Worm (Caenorhabditis elegans) whole organism, L1 larva: ENCODE data around the gene cutl-29.

Source experiments
- C34B4.2 ChIP-seq: sonication (generic microtip); optimal IDR thresholded peaks from 2 replicates; lab custom pipeline; 2017; ENCODE audit warnings: mild to moderate bottlenecking, missing genetic modification characterization, missing compliant biosample characterization
- ama-1 ChIP-seq: fragments of 150-350 bp; optimal IDR thresholded peaks from 2 replicates; lab custom pipeline; 2014
- blmp-1 ChIP-seq: fragments of 150-350 bp; optimal IDR thresholded peaks from 2 replicates; lab custom pipeline; 2014; ENCODE audit warnings: missing biosample characterization, missing genetic modification characterization
- ceh-63 ChIP-seq: fragments of 200-800 bp; sonication (Bioruptor generic); optimal IDR thresholded peaks from 2 replicates; lab custom pipeline; 2018; ENCODE audit warnings: mild to moderate bottlenecking, missing genetic modification characterization, missing compliant biosample characterization
- ceh-82 ChIP-seq, 3 experiments: fragments of 150-350 bp in 1 of 3; sonication (generic microtip) in 2 of 3; optimal IDR thresholded peaks; 2 replicates each; lab custom pipeline; 2014 to 2017; ENCODE audit warnings: missing biosample characterization in 3 of 3, missing genetic modification characterization in 3 of 3
- ces-1 ChIP-seq: fragments of 150-350 bp; optimal IDR thresholded peaks from 2 replicates; lab custom pipeline; 2014; ENCODE audit warnings: missing biosample characterization, missing genetic modification reagents, missing genetic modification characterization
- efl-1 ChIP-seq, 4 experiments: fragments of 150-350 bp; optimal IDR thresholded peaks in 3 of 4; peaks in 1 of 4; 1 replicate in 1 of 4; 2 replicates in 3 of 4; lab custom pipeline; 2014; ENCODE audit warnings: missing biosample characterization in 2 of 4, missing genetic modification characterization in 2 of 4, missing genetic modification reagents in 2 of 4
- egl-13 ChIP-seq: sonication (generic microtip); optimal IDR thresholded peaks from 2 replicates; lab custom pipeline; 2016; ENCODE audit warnings: missing genotype, missing genetic modification reagents, missing genetic modification characterization, missing compliant biosample characterization
- elt-2 ChIP-seq: sonication (generic microtip); optimal IDR thresholded peaks from 2 replicates; lab custom pipeline; 2016; ENCODE audit warnings: missing genetic modification characterization, mild to moderate bottlenecking, inconsistent platforms, missing compliant biosample characterization, missing genetic modification reagents
- ets-5 ChIP-seq: fragments of 200-800 bp; sonication (Bioruptor generic); IDR thresholded peaks from 2 replicates; pipeline ENCODE4 v1.3.6; 2022; ENCODE audit warnings: missing genetic modification characterization, missing compliant biosample characterization
- fkh-10 ChIP-seq: sonication (generic microtip); optimal IDR thresholded peaks from 2 replicates; lab custom pipeline; 2017; ENCODE audit warnings: missing biosample characterization, missing genetic modification reagents, missing genetic modification characterization
- fkh-8 ChIP-seq: sonication (generic microtip); optimal IDR thresholded peaks from 2 replicates; lab custom pipeline; 2016; ENCODE audit warnings: mild to moderate bottlenecking, missing genetic modification characterization, missing compliant biosample characterization
- grh-1 ChIP-seq: fragments of 200-800 bp; sonication (Bioruptor generic); IDR thresholded peaks from 2 replicates; pipeline ENCODE4 v1.3.6; 2022; ENCODE audit warnings: missing genetic modification reagents, missing genetic modification characterization, missing compliant biosample characterization
- hlh-17 ChIP-seq: fragments of 200-800 bp; sonication (Bioruptor generic); optimal IDR thresholded peaks from 2 replicates; lab custom pipeline; 2018; ENCODE audit warnings: missing genetic modification characterization, mild to moderate bottlenecking, missing compliant biosample characterization, moderate library complexity, borderline replicate concordance
- hlh-4 ChIP-seq: sonication (generic microtip); optimal IDR thresholded peaks from 2 replicates; lab custom pipeline; 2016; ENCODE audit warnings: mild to moderate bottlenecking, missing genetic modification characterization, missing compliant biosample characterization
- irx-1 ChIP-seq: sonication (generic microtip); optimal IDR thresholded peaks from 2 replicates; lab custom pipeline; 2016; ENCODE audit warnings: missing genetic modification characterization, missing compliant biosample characterization
- lin-13 ChIP-seq: fragments of 150-350 bp; optimal IDR thresholded peaks from 2 replicates; lab custom pipeline; 2014; ENCODE audit warnings: missing biosample characterization, missing genetic modification reagents, missing genetic modification characterization
- lin-14 ChIP-seq: fragments of 200-800 bp; sonication (Bioruptor generic); optimal IDR thresholded peaks from 2 replicates; lab custom pipeline; 2018; ENCODE audit warnings: mild to moderate bottlenecking, missing genetic modification characterization, moderate library complexity, missing compliant biosample characterization
- lin-39 ChIP-seq: fragments of 150-350 bp; optimal IDR thresholded peaks from 2 replicates; lab custom pipeline; 2014; ENCODE audit warnings: missing biosample characterization, missing genetic modification reagents, missing genetic modification characterization
- lir-3 ChIP-seq: sonication (generic microtip); optimal IDR thresholded peaks from 2 replicates; lab custom pipeline; 2016; ENCODE audit warnings: mild to moderate bottlenecking, missing genetic modification characterization, moderate library complexity, missing compliant biosample characterization; ENCODE audit not compliant: poor library complexity
- mab-9 ChIP-seq: fragments of 200-800 bp; sonication (Bioruptor generic); IDR thresholded peaks from 2 replicates; pipeline ENCODE4 v1.3.6; 2022; ENCODE audit warnings: missing genetic modification reagents, missing genetic modification characterization, missing compliant biosample characterization
- mef-2 ChIP-seq: fragments of 150-350 bp; optimal IDR thresholded peaks from 2 replicates; lab custom pipeline; 2014; ENCODE audit warnings: missing biosample characterization, missing genetic modification characterization
- mep-1 ChIP-seq: fragments of 150-350 bp; optimal IDR thresholded peaks from 2 replicates; lab custom pipeline; 2014; ENCODE audit warnings: missing biosample characterization, missing genetic modification characterization
- nhr-11 ChIP-seq: fragments of 150-350 bp; optimal IDR thresholded peaks from 2 replicates; lab custom pipeline; 2014; ENCODE audit warnings: missing biosample characterization, missing genetic modification characterization
- nhr-28 ChIP-seq: fragments of 150-350 bp; optimal IDR thresholded peaks from 2 replicates; lab custom pipeline; 2014; ENCODE audit warnings: missing biosample characterization, missing genetic modification characterization
- nhr-71 ChIP-seq: sonication (generic microtip); optimal IDR thresholded peaks from 2 replicates; lab custom pipeline; 2016; ENCODE audit warnings: mild to moderate bottlenecking, missing genetic modification characterization, moderate library complexity, missing compliant biosample characterization
- nhr-76 ChIP-seq: sonication (generic microtip); optimal IDR thresholded peaks from 2 replicates; lab custom pipeline; 2017; ENCODE audit warnings: missing biosample characterization, missing genetic modification characterization
- nhr-85 ChIP-seq: sonication (generic microtip); peaks from one replicate; lab custom pipeline; 2016; ENCODE audit warnings: missing genetic modification characterization, inconsistent platforms, missing compliant biosample characterization
- nhr-90 ChIP-seq: sonication (generic microtip); optimal IDR thresholded peaks from 2 replicates; lab custom pipeline; 2016; ENCODE audit warnings: mild to moderate bottlenecking, missing genetic modification characterization, missing compliant biosample characterization; ENCODE audit not compliant: poor library complexity
- pax-3 ChIP-seq: fragments of 200-800 bp; sonication (Bioruptor generic); optimal IDR thresholded peaks from 2 replicates; lab custom pipeline; 2018; ENCODE audit warnings: mild to moderate bottlenecking, missing genetic modification characterization, moderate library complexity, missing compliant biosample characterization
- pqm-1 ChIP-seq: sonication (generic microtip); optimal IDR thresholded peaks from 3 replicates; lab custom pipeline; 2017; ENCODE audit warnings: missing biosample characterization, missing genetic modification characterization
- rnt-1 ChIP-seq: sonication (generic microtip); optimal IDR thresholded peaks from 2 replicates; lab custom pipeline; 2016; ENCODE audit warnings: mild to moderate bottlenecking, missing genetic modification characterization, moderate library complexity, missing compliant biosample characterization
- skn-1 ChIP-seq: fragments of 150-350 bp; optimal IDR thresholded peaks from 2 replicates; lab custom pipeline; 2014; ENCODE audit warnings: missing biosample characterization, missing genetic modification characterization
- snpc-4 ChIP-seq: fragments of 150-350 bp; optimal IDR thresholded peaks from 2 replicates; lab custom pipeline; 2014; ENCODE audit warnings: missing biosample characterization, missing genetic modification characterization
- snu-23 ChIP-seq: sonication (generic microtip); optimal IDR thresholded peaks from 2 replicates; lab custom pipeline; 2016; ENCODE audit warnings: missing genetic modification characterization, missing compliant biosample characterization
- sup-37 ChIP-seq: fragments of 200-800 bp; sonication (Bioruptor generic); optimal IDR thresholded peaks from 2 replicates; lab custom pipeline; 2018; ENCODE audit warnings: mild to moderate bottlenecking, missing genetic modification characterization, missing compliant biosample characterization
- unc-30 ChIP-seq: sonication (generic microtip); optimal IDR thresholded peaks from 2 replicates; lab custom pipeline; 2017; ENCODE audit warnings: missing biosample characterization, missing genetic modification characterization
- unc-62 ChIP-seq: fragments of 150-350 bp; optimal IDR thresholded peaks from 2 replicates; lab custom pipeline; 2014; ENCODE audit warnings: missing biosample characterization, missing genetic modification reagents, missing genetic modification characterization
- unc-86 ChIP-seq: sonication (generic microtip); optimal IDR thresholded peaks from 2 replicates; lab custom pipeline; 2016; ENCODE audit warnings: missing genetic modification characterization, missing compliant biosample characterization
- vab-15 ChIP-seq: sonication (generic microtip); optimal IDR thresholded peaks from 2 replicates; lab custom pipeline; 2017; ENCODE audit warnings: missing genotype, mild to moderate bottlenecking, missing genetic modification characterization, missing compliant biosample characterization
- xbp-1 ChIP-seq: sonication (generic microtip); optimal IDR thresholded peaks from 2 replicates; lab custom pipeline; 2016; ENCODE audit warnings: missing genetic modification characterization, missing compliant biosample characterization
- zag-1 ChIP-seq: fragments of 150-350 bp; optimal IDR thresholded peaks from 2 replicates; lab custom pipeline; 2014; ENCODE audit warnings: missing biosample characterization, missing genetic modification characterization
- zip-4 ChIP-seq: fragments of 200-800 bp; sonication (Bioruptor generic); optimal IDR thresholded peaks from 2 replicates; lab custom pipeline; 2018; ENCODE audit warnings: mild to moderate bottlenecking, missing genetic modification characterization, moderate library complexity, missing compliant biosample characterization
- ztf-11 ChIP-seq, 2 experiments: sonication (generic microtip); optimal IDR thresholded peaks; 2 replicates each; lab custom pipeline; 2016 to 2017; ENCODE audit warnings: missing genetic modification characterization in 2 of 2, missing biosample characterization in 1 of 2, missing compliant biosample characterization in 1 of 2

cutl-29 gene

DNA sequence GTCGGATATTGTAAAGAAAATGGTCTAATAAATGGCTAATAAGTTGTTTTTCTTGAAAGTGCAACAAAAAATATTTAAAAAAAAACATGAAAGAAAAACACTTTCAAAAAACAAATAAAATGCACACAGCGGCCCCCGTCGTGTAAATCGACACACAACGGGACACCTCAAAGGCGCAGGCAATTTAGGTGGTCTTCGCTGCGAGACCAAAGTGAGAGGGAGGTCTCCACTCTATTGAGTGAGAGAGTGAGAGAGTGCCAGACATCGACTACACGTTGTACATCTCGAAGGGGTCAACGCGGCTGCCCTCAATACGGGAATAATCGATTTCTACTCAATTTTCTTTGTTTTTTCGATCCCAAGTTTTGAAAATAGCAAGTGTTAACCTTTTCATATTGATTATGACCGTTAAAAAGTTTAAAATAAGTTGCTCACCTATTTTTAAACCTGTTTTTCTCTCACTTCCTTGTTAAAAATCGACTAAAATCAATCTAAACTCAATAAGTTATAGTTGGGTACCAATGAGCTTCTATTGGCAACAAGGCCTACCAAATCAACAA lies 16.0 kb upstream of the cutl-29 start, which contains the start of gene sec-16A.2 (continued):
- TF ChIP-seq ceh-63 (no peak), lin-13 (GFP tag; lab: Kevin White, UChicago) (peak; percentile 61), nhr-11 (tag; lab: Kevin White, UChicago) (no peak), grh-1 (GFP tag; lab: Robert Waterston, UW) (no peak), ceh-82 (tag; optimal IDR thresholded peaks at IDR 0.05; lab: Kevin White, UChicago) (peak; percentile 42 to 67 (median 49)), mep-1 (peak; percentile 56), vab-15 (tag; lab: Kevin White, UChicago) (peak; percentile 67), nhr-71 (tag; lab: Kevin White, UChicago) (peak; percentile 75), lin-14 (GFP tag; lab: Kevin White, UChicago) (peak; percentile 90), pax-3 (tag; lab: Kevin White, UChicago) (no peak), hlh-17 (GFP tag; lab: Kevin White, UChicago) (no peak), zag-1 (no peak), unc-30 (tag; lab: Kevin White, UChicago) (no peak), mab-9 (GFP tag; lab: Robert Waterston, UW) (no peak), ces-1 (GFP tag; lab: Kevin White, UChicago) (no peak), mef-2 (tag; lab: Kevin White, UChicago) (no peak), hlh-4 (tag; lab: Kevin White, UChicago) (no peak), fkh-8 (tag; lab: Kevin White, UChicago) (peak; percentile 21), pqm-1 (tag; lab: Kevin White, UChicago) (no peak), ama-1 (lab: Kevin White, UChicago) (no peak), zip-4 (no peak), ets-5 (no peak), elt-2 (tag; lab: Kevin White, UChicago) (no peak), nhr-90 (tag; lab: Kevin White, UChicago) (peak; percentile 32), nhr-28 (tag; lab: Kevin White, UChicago) (no peak), nhr-76 (no peak), nhr-85 (peak; percentile 82), sup-37 (GFP tag; lab: Kevin White, UChicago) (no peak), unc-62 (GFP tag; lab: Kevin White, UChicago) (no peak), egl-13 (tag; lab: Kevin White, UChicago) (no peak), lin-39 (no peak), unc-86 (tag; lab: Kevin White, UChicago) (no peak)
- TF ChIP-seq, all 84 proteins: peak for 35

DNA sequence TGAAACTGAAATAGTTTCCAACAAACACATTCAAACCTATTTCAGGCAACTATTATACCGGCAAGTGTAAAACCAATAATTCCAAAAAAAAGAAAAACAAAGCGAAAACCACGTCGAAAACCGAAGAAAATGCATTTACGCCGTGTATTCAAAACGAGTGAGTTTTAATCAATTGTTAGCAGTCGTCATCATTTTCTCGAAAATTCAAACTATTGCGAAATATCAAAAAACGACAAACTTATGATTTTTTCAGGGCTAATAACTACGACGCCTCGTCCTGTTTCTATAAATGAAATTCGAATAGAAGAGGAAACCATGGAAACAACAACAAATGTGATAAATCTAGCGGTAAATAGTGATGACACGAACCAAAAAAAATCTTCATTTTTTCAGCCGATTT lies 15.3 kb upstream of the cutl-29 start:
- TF ChIP-seq rnt-1 (no peak), zip-4 (peak; percentile 18), skn-1 (tag; lab: Kevin White, UChicago) (peak; percentile 73), xbp-1 (tag; lab: Kevin White, UChicago) (no peak)

DNA sequence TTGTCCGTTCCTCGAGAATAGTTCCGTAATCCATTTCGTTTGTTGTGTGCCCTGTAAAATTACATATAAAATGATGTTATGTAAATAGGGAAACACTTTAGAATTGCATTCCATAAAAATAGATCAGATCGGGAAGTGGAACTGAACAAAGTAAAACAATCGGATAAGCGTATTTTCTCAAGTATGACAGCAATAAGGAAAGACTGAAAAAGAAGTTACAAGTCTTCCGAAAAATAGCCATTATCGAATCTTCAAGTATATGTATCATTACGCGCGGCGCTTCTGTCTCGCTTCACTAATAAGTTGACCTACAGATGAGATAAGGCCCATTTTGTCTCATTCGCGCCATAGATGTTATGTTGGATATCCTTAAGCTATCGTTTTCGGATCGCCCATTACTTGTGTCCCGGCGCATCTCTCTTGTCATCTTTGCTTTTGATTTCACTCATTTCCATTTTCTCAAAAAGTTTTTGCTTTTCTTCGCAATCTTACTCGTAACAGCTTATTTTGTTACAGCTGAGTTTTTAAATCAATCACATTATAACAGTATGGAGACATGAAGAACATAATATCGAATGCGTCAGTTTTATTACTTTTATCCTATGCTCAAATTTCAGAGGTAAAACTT lies 14.5 kb upstream of the cutl-29 start, which contains the start of the genes fis-2 and F13B9.2:
fis-2 (minus strand) TSS at position 51 of the 628 bp plus-strand sequence.
F13B9.2 (plus strand) TSS at position 515 of the 628 bp plus-strand sequence.
- TF ChIP-seq snpc-4 (tag; lab: Kevin White, UChicago) = no peak
- TF ChIP-seq unc-86 (tag; lab: Kevin White, UChicago) = no peak
- no peak for TF ChIP-seq grh-1 (GFP tag; lab: Robert Waterston, UW)
- no peak for TF ChIP-seq lin-39
- TF ChIP-seq lir-3 (tag; lab: Kevin White, UChicago) = no peak
- TF ChIP-seq irx-1 = no peak
- TF ChIP-seq C34B4.2 (tag; lab: Kevin White, UChicago) = no peak
- TF ChIP-seq efl-1 (optimal IDR thresholded peaks at IDR 0.05; lab: Kevin White, UChicago) = no peak
- TF ChIP-seq efl-1 (GFP tag; optimal IDR thresholded peaks at IDR 0.05 in 1 of 2; lab: Kevin White, UChicago) = peak in 1 of 2 experiments; percentile 74
- TF ChIP-seq snu-23 (GFP tag; lab: Kevin White, UChicago) = no peak
- no peak for TF ChIP-seq fkh-10 (GFP tag; lab: Kevin White, UChicago)
- no peak for TF ChIP-seq ztf-11 (tag; optimal IDR thresholded peaks at IDR 0.05; lab: Kevin White, UChicago)
- peak; percentile 82 for TF ChIP-seq blmp-1 (tag; lab: Kevin White, UChicago)
